Worm (Caenorhabditis elegans): ENCODE data around the gene Y102A11A.1.

- TF ChIP-seq ztf-11 (tag; optimal IDR thresholded peaks at IDR 0.05) (no peak), unc-62 (GFP tag; optimal IDR thresholded peaks at IDR 0.05) (no peak), elt-3 (tag; optimal IDR thresholded peaks at IDR 0.05) (no peak), nhr-12 (tag; optimal IDR thresholded peaks at IDR 0.05) (no peak), nhr-237 (tag; optimal IDR thresholded peaks at IDR 0.05) (no peak), sptf-1 (tag; optimal IDR thresholded peaks at IDR 0.05) (no peak), unc-39 (tag; optimal IDR thresholded peaks at IDR 0.05) (no peak), lin-13 (tag; optimal IDR thresholded peaks at IDR 0.05) (no peak), nhr-28 (tag; optimal IDR thresholded peaks at IDR 0.05) (no peak), lsy-2 (tag; optimal IDR thresholded peaks at IDR 0.05) (no peak), tbx-8 (GFP tag; optimal IDR thresholded peaks at IDR 0.05) (no peak), hlh-1 (tag; optimal IDR thresholded peaks at IDR 0.05) (no peak)
Measured at ce11 chrX:2018211-2018610, 33.4 kb upstream of the Y102A11A.1 start.

Measured in whole organism, mixed stage, embryonic.